Worm (Caenorhabditis elegans) whole organism, L1 larva: ENCODE data around the gene R08C7.11.

Source experiments
- C04F5.9 ChIP-seq: sonication (generic microtip); optimal IDR thresholded peaks from 2 replicates; lab custom pipeline; 2016; ENCODE audit warnings: missing genetic modification characterization, missing compliant biosample characterization
- C16A3.4 ChIP-seq: fragments of 150-350 bp; optimal IDR thresholded peaks from 2 replicates; lab custom pipeline; 2014; ENCODE audit warnings: missing biosample characterization, missing genetic modification characterization
- F16B12.6 ChIP-seq: fragments of 150-350 bp; optimal IDR thresholded peaks from 2 replicates; lab custom pipeline; 2014; ENCODE audit warnings: missing biosample characterization, missing genetic modification characterization
- aha-1 ChIP-seq: fragments of 150-350 bp; optimal IDR thresholded peaks from 2 replicates; lab custom pipeline; 2014; ENCODE audit warnings: missing biosample characterization, missing genetic modification characterization
- aly-2 ChIP-seq: fragments of 150-350 bp; optimal IDR thresholded peaks from 2 replicates; lab custom pipeline; 2014; ENCODE audit warnings: missing biosample characterization, missing genetic modification characterization
- ama-1 ChIP-seq: fragments of 150-350 bp; optimal IDR thresholded peaks from 2 replicates; lab custom pipeline; 2014
- ceh-8 ChIP-seq: fragments of 200-800 bp; sonication (Bioruptor generic); optimal IDR thresholded peaks from 2 replicates; lab custom pipeline; 2018; ENCODE audit warnings: mild to moderate bottlenecking, missing genetic modification characterization, moderate library complexity, missing compliant biosample characterization
- ceh-82 ChIP-seq, 3 experiments: fragments of 150-350 bp in 1 of 3; sonication (generic microtip) in 2 of 3; optimal IDR thresholded peaks; 2 replicates each; lab custom pipeline; 2014 to 2017; ENCODE audit warnings: missing biosample characterization in 3 of 3, missing genetic modification characterization in 3 of 3
- efl-1 ChIP-seq, 4 experiments: fragments of 150-350 bp; optimal IDR thresholded peaks in 3 of 4; peaks in 1 of 4; 1 replicate in 1 of 4; 2 replicates in 3 of 4; lab custom pipeline; 2014; ENCODE audit warnings: missing biosample characterization in 2 of 4, missing genetic modification characterization in 2 of 4, missing genetic modification reagents in 2 of 4
- efl-3 ChIP-seq: fragments of 200-800 bp; sonication (Bioruptor generic); optimal IDR thresholded peaks from 2 replicates; lab custom pipeline; 2018; ENCODE audit warnings: mild to moderate bottlenecking, missing genetic modification characterization, missing compliant biosample characterization
- elt-2 ChIP-seq: sonication (generic microtip); optimal IDR thresholded peaks from 2 replicates; lab custom pipeline; 2016; ENCODE audit warnings: missing genetic modification characterization, mild to moderate bottlenecking, inconsistent platforms, missing compliant biosample characterization, missing genetic modification reagents
- elt-3 ChIP-seq, 6 experiments: fragments of 150-350 bp in 1 of 6; sonication (generic microtip); optimal IDR thresholded peaks; 2 replicates each; lab custom pipeline; 2017 to 2018; ENCODE audit warnings: missing biosample characterization in 6 of 6, missing genetic modification characterization in 6 of 6, inconsistent platforms in 1 of 6
- ets-5 ChIP-seq: fragments of 200-800 bp; sonication (Bioruptor generic); IDR thresholded peaks from 2 replicates; pipeline ENCODE4 v1.3.6; 2022; ENCODE audit warnings: missing genetic modification characterization, missing compliant biosample characterization
- fkh-10 ChIP-seq: sonication (generic microtip); optimal IDR thresholded peaks from 2 replicates; lab custom pipeline; 2017; ENCODE audit warnings: missing biosample characterization, missing genetic modification reagents, missing genetic modification characterization
- fkh-8 ChIP-seq: sonication (generic microtip); optimal IDR thresholded peaks from 2 replicates; lab custom pipeline; 2016; ENCODE audit warnings: mild to moderate bottlenecking, missing genetic modification characterization, missing compliant biosample characterization
- fos-1 ChIP-seq: fragments of 150-350 bp; optimal IDR thresholded peaks from 2 replicates; lab custom pipeline; 2014; ENCODE audit warnings: missing biosample characterization, missing genetic modification characterization
- hlh-4 ChIP-seq: sonication (generic microtip); optimal IDR thresholded peaks from 2 replicates; lab custom pipeline; 2016; ENCODE audit warnings: mild to moderate bottlenecking, missing genetic modification characterization, missing compliant biosample characterization
- hpl-2 ChIP-seq: fragments of 150-350 bp; optimal IDR thresholded peaks from 2 replicates; lab custom pipeline; 2014; ENCODE audit warnings: missing biosample characterization, missing genetic modification reagents, missing genetic modification characterization
- irx-1 ChIP-seq: sonication (generic microtip); optimal IDR thresholded peaks from 2 replicates; lab custom pipeline; 2016; ENCODE audit warnings: missing genetic modification characterization, missing compliant biosample characterization
- isw-1 ChIP-seq: fragments of 200-800 bp; sonication (Bioruptor generic); IDR thresholded peaks from 2 replicates; pipeline ENCODE4 v1.3.6; 2022; ENCODE audit warnings: missing genetic modification characterization, missing compliant biosample characterization
- jun-1 ChIP-seq: fragments of 150-350 bp; optimal IDR thresholded peaks from 2 replicates; lab custom pipeline; 2014; ENCODE audit warnings: missing biosample characterization, missing genetic modification reagents, missing genetic modification characterization
- lin-13 ChIP-seq: fragments of 150-350 bp; optimal IDR thresholded peaks from 2 replicates; lab custom pipeline; 2014; ENCODE audit warnings: missing biosample characterization, missing genetic modification reagents, missing genetic modification characterization
- lin-14 ChIP-seq: fragments of 200-800 bp; sonication (Bioruptor generic); optimal IDR thresholded peaks from 2 replicates; lab custom pipeline; 2018; ENCODE audit warnings: mild to moderate bottlenecking, missing genetic modification characterization, moderate library complexity, missing compliant biosample characterization
- lin-15B ChIP-seq: fragments of 150-350 bp; sonication (generic microtip); optimal IDR thresholded peaks from 3 replicates; lab custom pipeline; 2014; ENCODE audit warnings: missing biosample characterization, missing genetic modification characterization
- lin-35 ChIP-seq, 2 experiments: fragments of 150-350 bp; optimal IDR thresholded peaks; 2 replicates each; lab custom pipeline; 2014; ENCODE audit warnings: missing biosample characterization in 2 of 2, missing genetic modification characterization in 2 of 2, missing genetic modification reagents in 2 of 2
- lin-39 ChIP-seq: fragments of 150-350 bp; optimal IDR thresholded peaks from 2 replicates; lab custom pipeline; 2014; ENCODE audit warnings: missing biosample characterization, missing genetic modification reagents, missing genetic modification characterization
- lir-3 ChIP-seq: sonication (generic microtip); optimal IDR thresholded peaks from 2 replicates; lab custom pipeline; 2016; ENCODE audit warnings: mild to moderate bottlenecking, missing genetic modification characterization, moderate library complexity, missing compliant biosample characterization; ENCODE audit not compliant: poor library complexity
- lsy-2 ChIP-seq, 2 experiments: fragments of 150-350 bp; optimal IDR thresholded peaks; 2 replicates each; lab custom pipeline; 2014; ENCODE audit warnings: missing biosample characterization in 2 of 2, missing genetic modification characterization in 2 of 2
- mef-2 ChIP-seq: fragments of 150-350 bp; optimal IDR thresholded peaks from 2 replicates; lab custom pipeline; 2014; ENCODE audit warnings: missing biosample characterization, missing genetic modification characterization
- nhr-19 ChIP-seq: fragments of 200-800 bp; sonication (Bioruptor generic); conservative IDR thresholded peaks from 2 replicates; pipeline ENCODE4 v1.3.6; 2022; ENCODE audit warnings: missing genetic modification characterization, missing compliant biosample characterization
- nhr-20 ChIP-seq: sonication (generic microtip); optimal IDR thresholded peaks from 2 replicates; lab custom pipeline; 2016; ENCODE audit warnings: mild to moderate bottlenecking, missing genetic modification characterization, missing compliant biosample characterization
- nhr-237 ChIP-seq: fragments of 150-350 bp; optimal IDR thresholded peaks from 2 replicates; lab custom pipeline; 2014; ENCODE audit warnings: missing biosample characterization, missing genetic modification characterization
- nhr-47 ChIP-seq: sonication (generic microtip); optimal IDR thresholded peaks from 2 replicates; lab custom pipeline; 2016; ENCODE audit warnings: mild to moderate bottlenecking, missing genetic modification characterization, moderate library complexity, missing compliant biosample characterization
- nhr-71 ChIP-seq: sonication (generic microtip); optimal IDR thresholded peaks from 2 replicates; lab custom pipeline; 2016; ENCODE audit warnings: mild to moderate bottlenecking, missing genetic modification characterization, moderate library complexity, missing compliant biosample characterization
- nhr-76 ChIP-seq: sonication (generic microtip); optimal IDR thresholded peaks from 2 replicates; lab custom pipeline; 2017; ENCODE audit warnings: missing biosample characterization, missing genetic modification characterization
- nhr-77 ChIP-seq: fragments of 150-350 bp; optimal IDR thresholded peaks from 2 replicates; lab custom pipeline; 2014; ENCODE audit warnings: missing biosample characterization, missing genetic modification characterization
- nhr-85 ChIP-seq: sonication (generic microtip); peaks from one replicate; lab custom pipeline; 2016; ENCODE audit warnings: missing genetic modification characterization, inconsistent platforms, missing compliant biosample characterization
- skn-1 ChIP-seq: fragments of 150-350 bp; optimal IDR thresholded peaks from 2 replicates; lab custom pipeline; 2014; ENCODE audit warnings: missing biosample characterization, missing genetic modification characterization
- snu-23 ChIP-seq: sonication (generic microtip); optimal IDR thresholded peaks from 2 replicates; lab custom pipeline; 2016; ENCODE audit warnings: missing genetic modification characterization, missing compliant biosample characterization
- sptf-1 ChIP-seq: fragments of 150-350 bp; optimal IDR thresholded peaks from 2 replicates; lab custom pipeline; 2014; ENCODE audit warnings: missing biosample characterization, missing genetic modification characterization
- swsn-7 ChIP-seq: sonication (generic microtip); optimal IDR thresholded peaks from 2 replicates; lab custom pipeline; 2016; ENCODE audit warnings: missing genetic modification characterization, missing compliant biosample characterization
- unc-130 ChIP-seq: fragments of 150-350 bp; optimal IDR thresholded peaks from 2 replicates; lab custom pipeline; 2017; ENCODE audit warnings: missing biosample characterization, missing genetic modification characterization, inconsistent platforms
- unc-30 ChIP-seq: sonication (generic microtip); optimal IDR thresholded peaks from 2 replicates; lab custom pipeline; 2017; ENCODE audit warnings: missing biosample characterization, missing genetic modification characterization
- unc-62 ChIP-seq: fragments of 150-350 bp; optimal IDR thresholded peaks from 2 replicates; lab custom pipeline; 2014; ENCODE audit warnings: missing biosample characterization, missing genetic modification reagents, missing genetic modification characterization
- unc-98 ChIP-seq: fragments of 200-800 bp; sonication (Bioruptor generic); IDR thresholded peaks from 2 replicates; pipeline ENCODE4 v1.3.6; 2022; ENCODE audit warnings: missing genetic modification characterization, missing compliant biosample characterization
- xbp-1 ChIP-seq: sonication (generic microtip); optimal IDR thresholded peaks from 2 replicates; lab custom pipeline; 2016; ENCODE audit warnings: missing genetic modification characterization, missing compliant biosample characterization
- zag-1 ChIP-seq: fragments of 150-350 bp; optimal IDR thresholded peaks from 2 replicates; lab custom pipeline; 2014; ENCODE audit warnings: missing biosample characterization, missing genetic modification characterization
- zip-4 ChIP-seq: fragments of 200-800 bp; sonication (Bioruptor generic); optimal IDR thresholded peaks from 2 replicates; lab custom pipeline; 2018; ENCODE audit warnings: mild to moderate bottlenecking, missing genetic modification characterization, moderate library complexity, missing compliant biosample characterization

Gene R08C7.11

DNA sequence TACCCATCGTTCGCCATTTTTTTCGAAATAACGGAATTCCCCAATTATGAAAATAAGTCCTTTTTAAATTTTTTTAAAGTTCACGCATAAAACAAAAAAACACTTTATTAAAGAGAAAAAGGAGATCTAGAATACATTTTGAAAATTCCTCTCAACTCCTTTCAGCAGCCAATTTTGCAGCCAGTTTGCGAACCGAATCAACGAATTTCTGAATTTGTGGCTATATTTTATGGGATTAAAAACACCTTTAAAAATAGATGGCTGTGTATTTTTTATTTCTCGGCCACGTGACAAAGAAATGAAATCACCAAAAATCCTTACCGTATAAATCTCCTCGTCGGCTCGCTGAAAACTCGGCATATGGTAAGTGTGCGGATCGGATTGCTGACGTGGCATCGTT, 25.3 kb upstream of the R08C7.11 start, which contains the start of gene M01H9.10:
Gene M01H9.10, minus strand, starts transcription at position 101 of the 400 bp plus-strand sequence.
- TF ChIP-seq ceh-82 (tag; optimal IDR thresholded peaks at IDR 0.05; lab: Kevin White, UChicago) (no peak), hpl-2 (GFP tag; lab: Kevin White, UChicago) (no peak), lsy-2 (tag; optimal IDR thresholded peaks at IDR 0.05; lab: Kevin White, UChicago) (no peak), lin-13 (GFP tag; lab: Kevin White, UChicago) (no peak), unc-130 (tag; lab: Kevin White, UChicago) (no peak), nhr-71 (tag; lab: Kevin White, UChicago) (no peak), zag-1 (tag; lab: Kevin White, UChicago) (no peak), lin-15B (tag; lab: Kevin White, UChicago) (no peak), nhr-76 (no peak), mef-2 (no peak), swsn-7 (no peak), sptf-1 (tag; lab: Kevin White, UChicago) (no peak), unc-98 (GFP tag; lab: Robert Waterston, UW) (no peak), fkh-8 (tag; lab: Kevin White, UChicago) (no peak), ceh-8 (GFP tag; lab: Kevin White, UChicago) (no peak), nhr-20 (tag; lab: Kevin White, UChicago) (no peak)
- TF ChIP-seq, all 84 proteins: peak for 0

DNA sequence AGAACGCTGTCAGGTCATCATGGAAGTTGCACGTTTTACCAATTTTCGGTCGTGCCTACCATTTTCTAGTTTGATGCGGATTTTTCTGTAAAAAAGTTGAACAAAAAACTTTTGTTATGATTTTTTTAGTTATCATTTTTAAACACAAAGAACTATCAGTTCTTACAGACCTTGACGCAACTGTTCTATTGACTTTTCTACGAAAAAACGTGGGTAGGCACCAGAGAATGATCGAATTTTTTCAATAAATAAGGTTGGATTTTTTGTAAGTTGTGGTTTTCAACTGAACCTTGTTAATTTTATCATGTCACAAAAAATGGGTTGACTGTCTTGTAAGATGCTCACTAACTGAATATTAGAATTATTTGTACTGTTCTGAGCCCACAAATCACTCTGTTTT, 23.9 kb upstream of the R08C7.11 start:
- TF ChIP-seq aly-2 (tag; lab: Kevin White, UChicago) (no peak), mef-2 (no peak), elt-2 (tag; lab: Kevin White, UChicago) (no peak), ets-5 (GFP tag; lab: Robert Waterston, UW) (no peak), lin-39 (tag; lab: Kevin White, UChicago) (no peak), nhr-71 (tag; lab: Kevin White, UChicago) (peak; percentile 9), snu-23 (GFP tag; lab: Kevin White, UChicago) (peak; percentile 7), isw-1 (no peak), nhr-76 (no peak), lin-35 (GFP tag; optimal IDR thresholded peaks at IDR 0.05; lab: Kevin White, UChicago) (no peak), fos-1 (tag; lab: Kevin White, UChicago) (no peak), nhr-47 (tag; lab: Kevin White, UChicago) (no peak), efl-1 (optimal IDR thresholded peaks at IDR 0.05; lab: Kevin White, UChicago) (no peak), efl-1 (GFP tag; optimal IDR thresholded peaks at IDR 0.05 in 1 of 2; lab: Kevin White, UChicago) (peak in 1 of 2 experiments; percentile 25), swsn-7 (no peak), lin-14 (peak; percentile 20), unc-30 (tag; lab: Kevin White, UChicago) (no peak), ama-1 (lab: Kevin White, UChicago) (no peak), jun-1 (tag; lab: Kevin White, UChicago) (no peak), C04F5.9 (tag; lab: Kevin White, UChicago) (no peak), nhr-19 (GFP tag; lab: Robert Waterston, UW) (peak; percentile 77), elt-3 (tag; optimal IDR thresholded peaks at IDR 0.05; lab: Kevin White, UChicago) (no peak), unc-62 (GFP tag; lab: Kevin White, UChicago) (no peak), ceh-8 (GFP tag; lab: Kevin White, UChicago) (no peak), sptf-1 (tag; lab: Kevin White, UChicago) (no peak), lir-3 (tag; lab: Kevin White, UChicago) (no peak), hpl-2 (GFP tag; lab: Kevin White, UChicago) (no peak), hlh-4 (no peak), irx-1 (tag; lab: Kevin White, UChicago) (no peak), unc-98 (GFP tag; lab: Robert Waterston, UW) (no peak), fkh-10 (GFP tag; lab: Kevin White, UChicago) (no peak), F16B12.6 (no peak), xbp-1 (tag; lab: Kevin White, UChicago) (no peak), efl-3 (GFP tag; lab: Kevin White, UChicago) (no peak), aha-1 (tag; lab: Kevin White, UChicago) (no peak), nhr-77 (tag; lab: Kevin White, UChicago) (no peak), nhr-20 (tag; lab: Kevin White, UChicago) (peak; percentile 46), nhr-237 (tag; lab: Kevin White, UChicago) (no peak), C16A3.4 (tag; lab: Kevin White, UChicago) (no peak), nhr-85 (tag; lab: Kevin White, UChicago) (peak; percentile 45), skn-1 (tag; lab: Kevin White, UChicago) (no peak), zip-4 (GFP tag; lab: Kevin White, UChicago) (no peak)
